Worm (Caenorhabditis elegans): ENCODE results near the gene C11G10.1.
A peak's percentile ranks its signal among the peaks of the same experiment; 100 is the strongest.

Gene C11G10.1

DNA sequence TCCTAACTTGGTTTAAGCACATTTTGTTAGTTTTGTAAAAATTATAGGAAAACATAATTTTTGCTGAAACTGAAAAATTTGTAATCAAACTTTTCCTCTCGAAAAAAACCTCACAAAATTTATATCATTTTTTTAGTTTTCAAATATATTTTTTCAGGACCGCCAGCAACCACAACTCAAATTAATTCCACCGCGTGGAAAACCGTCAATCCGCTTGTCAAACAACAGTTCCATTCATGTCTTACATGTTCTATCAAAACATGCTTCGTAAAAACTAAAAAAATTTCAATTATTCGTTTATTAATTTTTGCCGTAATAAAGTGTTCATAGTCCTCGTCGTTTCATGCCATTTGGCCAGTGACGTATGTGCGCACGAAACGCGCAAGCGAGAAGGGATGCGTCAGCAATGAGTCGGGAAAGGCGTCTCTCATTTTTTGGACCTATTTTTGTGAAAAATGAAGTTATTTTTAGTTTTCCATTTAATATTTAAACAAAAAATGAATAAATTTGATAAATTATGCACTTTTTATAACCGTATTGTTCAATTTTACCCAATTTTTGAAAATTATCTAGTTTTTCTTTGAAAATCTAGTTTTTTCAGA, 14.9 kb upstream of the C11G10.1 start, which contains the start of gene ucr-2.2 (continued):
- TF ChIP-seq sox-4 (tag; optimal IDR thresholded peaks at IDR 0.05) = peak; percentile 29
- peak; percentile 13 for TF ChIP-seq ceh-2 (tag; optimal IDR thresholded peaks at IDR 0.05)
- TF ChIP-seq tbx-2 (tag; optimal IDR thresholded peaks at IDR 0.05) = peak; percentile 45
- TF ChIP-seq pha-2 (tag; optimal IDR thresholded peaks at IDR 0.05) = peak; percentile 9
- peak; percentile 32 for TF ChIP-seq che-1 (tag; optimal IDR thresholded peaks at IDR 0.05)
- no peak for TF ChIP-seq ahr-1 (tag; optimal IDR thresholded peaks at IDR 0.05)
- no peak for TF ChIP-seq F13H6.1 (tag; optimal IDR thresholded peaks at IDR 0.05)
- TF ChIP-seq ets-4 (tag; optimal IDR thresholded peaks at IDR 0.05) = peak; percentile 8
- TF ChIP-seq unc-42 (tag; optimal IDR thresholded peaks at IDR 0.05) = peak; percentile 33
- no peak for TF ChIP-seq T23F11.4 (GFP tag; optimal IDR thresholded peaks at IDR 0.05)
- TF ChIP-seq elt-4 (tag; optimal IDR thresholded peaks at IDR 0.05) = no peak
- TF ChIP-seq rnt-1 (tag; optimal IDR thresholded peaks at IDR 0.05) = peak; percentile 9
- TF ChIP-seq nhr-11 (tag; optimal IDR thresholded peaks at IDR 0.05) = no peak
- peak; percentile 21 for TF ChIP-seq ztf-16 (tag; optimal IDR thresholded peaks at IDR 0.05)
- peak; percentile 39 for TF ChIP-seq pat-9 (tag; optimal IDR thresholded peaks at IDR 0.05)
- TF ChIP-seq hlh-13 (GFP tag; optimal IDR thresholded peaks at IDR 0.05) = no peak

DNA sequence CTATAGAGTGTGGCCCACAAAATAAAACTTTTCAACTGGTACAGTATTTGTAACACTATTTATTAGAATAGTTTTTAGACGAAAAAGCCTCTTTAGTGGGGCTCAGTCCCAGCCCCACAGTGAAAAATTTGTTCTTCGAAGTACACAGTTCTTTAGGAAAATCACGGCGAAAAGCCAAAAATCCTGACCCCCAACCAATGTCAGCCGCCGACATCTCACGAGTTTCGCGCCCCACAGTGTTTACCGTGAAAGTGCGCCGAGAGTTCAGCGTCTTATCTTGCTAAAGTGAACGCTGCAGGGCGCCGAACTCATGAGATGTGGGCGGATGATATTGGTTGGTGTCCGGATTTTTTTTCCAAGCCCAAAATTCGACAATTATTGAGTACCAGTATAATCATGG, 12.4 kb upstream of the C11G10.1 start:
- no peak for TF ChIP-seq elt-4 (tag; optimal IDR thresholded peaks at IDR 0.05)
- no peak for TF ChIP-seq lin-11 (tag; optimal IDR thresholded peaks at IDR 0.05)
- TF ChIP-seq gmeb-2 (tag; optimal IDR thresholded peaks at IDR 0.05) = no peak
- TF ChIP-seq ceh-24 (tag; optimal IDR thresholded peaks at IDR 0.05) = no peak
- TF ChIP-seq C08G9.2 (tag; optimal IDR thresholded peaks at IDR 0.05) = no peak
- TF ChIP-seq sox-4 (tag; optimal IDR thresholded peaks at IDR 0.05) = no peak
- no peak for TF ChIP-seq unc-86 (tag; optimal IDR thresholded peaks at IDR 0.05)
- TF ChIP-seq C38D4.7 (GFP tag; optimal IDR thresholded peaks at IDR 0.05) = no peak
- TF ChIP-seq ets-4 (tag; optimal IDR thresholded peaks at IDR 0.05) = no peak
- TF ChIP-seq odd-2 (tag; optimal IDR thresholded peaks at IDR 0.05) = no peak
- no peak for TF ChIP-seq ceh-2 (tag; optimal IDR thresholded peaks at IDR 0.05)
- TF ChIP-seq pha-2 (tag; optimal IDR thresholded peaks at IDR 0.05) = no peak
- TF ChIP-seq elt-2 (tag; optimal IDR thresholded peaks at IDR 0.05) = no peak
- TF ChIP-seq sdc-2 (tag; optimal IDR thresholded peaks at IDR 0.05) = no peak
- no peak for TF ChIP-seq K09A11.1 (tag; optimal IDR thresholded peaks at IDR 0.05; ENCODE audit: insufficient read depth)
- no peak for TF ChIP-seq unc-3 (GFP tag; conservative IDR thresholded peaks at IDR 0.05)
- no peak for TF ChIP-seq unc-3 (tag; optimal IDR thresholded peaks at IDR 0.05)
- TF ChIP-seq zip-5 (tag; optimal IDR thresholded peaks at IDR 0.05) = no peak
- TF ChIP-seq ceh-30 (tag; optimal IDR thresholded peaks at IDR 0.05) = no peak
- TF ChIP-seq ceh-14 (tag; optimal IDR thresholded peaks at IDR 0.05) = no peak

DNA sequence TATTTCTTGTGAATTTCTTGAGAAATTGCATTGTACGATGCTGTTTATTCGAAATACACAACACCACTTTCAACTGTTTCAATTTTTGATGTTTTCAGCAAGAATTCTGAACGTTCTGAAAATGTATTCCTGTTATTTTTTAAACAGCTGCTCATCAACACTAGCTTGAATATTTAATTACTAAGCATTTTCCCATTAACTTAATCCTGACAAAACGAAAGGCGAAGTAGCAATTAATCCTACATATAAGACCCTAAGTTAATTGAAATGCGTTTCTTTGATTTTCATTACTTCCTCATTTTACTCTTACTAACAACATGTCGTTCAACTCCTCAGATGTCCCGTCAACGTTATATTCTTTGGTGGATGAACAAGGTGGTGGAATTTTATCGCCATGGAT, 9.9 kb upstream of the C11G10.1 start, which contains the start of gene ocr-3:
ocr-3 (plus strand) TSS at position 301 of the 400 bp plus-strand sequence.
- TF ChIP-seq nhr-232 (tag; optimal IDR thresholded peaks at IDR 0.05) (no peak), ceh-2 (tag; optimal IDR thresholded peaks at IDR 0.05) (no peak), tbx-7 (tag; optimal IDR thresholded peaks at IDR 0.05) (no peak), unc-55 (GFP tag; optimal IDR thresholded peaks at IDR 0.05) (no peak), ttx-3 (tag; optimal IDR thresholded peaks at IDR 0.05) (no peak), mec-3 (tag; optimal IDR thresholded peaks at IDR 0.05; ENCODE audit: borderline replicate concordance) (no peak), C38D4.7 (GFP tag; optimal IDR thresholded peaks at IDR 0.05) (no peak), pax-1 (tag; optimal IDR thresholded peaks at IDR 0.05) (no peak), F13H6.1 (tag; optimal IDR thresholded peaks at IDR 0.05) (no peak), lim-6 (tag; optimal IDR thresholded peaks at IDR 0.05) (no peak), rnt-1 (tag; optimal IDR thresholded peaks at IDR 0.05) (no peak), Y22D7AL.16 (tag; optimal IDR thresholded peaks at IDR 0.05) (no peak), unc-86 (tag; optimal IDR thresholded peaks at IDR 0.05) (no peak), K02D7.2 (tag; optimal IDR thresholded peaks at IDR 0.05) (no peak), hlh-13 (GFP tag; optimal IDR thresholded peaks at IDR 0.05) (no peak), gmeb-2 (tag; optimal IDR thresholded peaks at IDR 0.05) (no peak), ahr-1 (tag; optimal IDR thresholded peaks at IDR 0.05) (no peak)
